Worm (Caenorhabditis elegans) whole organism, early embryonic: Measurements from ENCODE around the gene him-3.

Source experiments
- B0310.2 ChIP-seq: sonication (generic microtip); optimal IDR thresholded peaks from 2 replicates; lab custom pipeline; 2016; ENCODE audit warnings: mild to moderate bottlenecking, missing genetic modification characterization, missing compliant biosample characterization
- F13C5.2 ChIP-seq: sonication (generic microtip); optimal IDR thresholded peaks from 2 replicates; lab custom pipeline; 2017; ENCODE audit warnings: mild to moderate bottlenecking, missing genetic modification characterization, inconsistent platforms, missing compliant biosample characterization
- aly-1 ChIP-seq: sonication (generic microtip); optimal IDR thresholded peaks from 2 replicates; lab custom pipeline; 2016; ENCODE audit warnings: missing genetic modification characterization, missing compliant biosample characterization
- ama-1 ChIP-seq: fragments of 150-350 bp; optimal IDR thresholded peaks from 2 replicates; lab custom pipeline; 2014
- ceh-13 ChIP-seq: fragments of 200-800 bp; sonication (Bioruptor generic); optimal IDR thresholded peaks from 2 replicates; lab custom pipeline; 2018; ENCODE audit warnings: mild to moderate bottlenecking, missing genetic modification characterization, missing compliant biosample characterization
- ceh-36 ChIP-seq: sonication (generic microtip); optimal IDR thresholded peaks from 2 replicates; lab custom pipeline; 2016; ENCODE audit warnings: missing genetic modification characterization, inconsistent platforms, missing compliant biosample characterization
- ets-7 ChIP-seq: sonication (generic microtip); optimal IDR thresholded peaks from 2 replicates; lab custom pipeline; 2016; ENCODE audit warnings: missing genotype, missing genetic modification characterization, missing compliant biosample characterization
- flt-1 ChIP-seq: fragments of 200-800 bp; sonication (Bioruptor generic); IDR thresholded peaks from 2 replicates; pipeline ENCODE4 v1.3.6; 2022; ENCODE audit warnings: missing genetic modification characterization, missing compliant biosample characterization
- hmbx-1 ChIP-seq: sonication (generic microtip); optimal IDR thresholded peaks from 2 replicates; lab custom pipeline; 2016; ENCODE audit warnings: mild to moderate bottlenecking, missing genetic modification characterization, missing compliant biosample characterization
- hmg-4 ChIP-seq: fragments of 200-800 bp; sonication (Bioruptor generic); optimal IDR thresholded peaks from 2 replicates; lab custom pipeline; 2018; ENCODE audit warnings: mild to moderate bottlenecking, missing genetic modification characterization, missing compliant biosample characterization
- hnd-1 ChIP-seq: sonication (generic microtip); optimal IDR thresholded peaks from 2 replicates; lab custom pipeline; 2016; ENCODE audit warnings: missing genetic modification characterization, missing compliant biosample characterization
- pes-1 ChIP-seq: fragments of 200-800 bp; sonication (Bioruptor generic); IDR thresholded peaks from 2 replicates; pipeline ENCODE4 v1.3.6; 2022; ENCODE audit warnings: missing genetic modification reagents, missing genetic modification characterization, missing compliant biosample characterization
- scrt-1 ChIP-seq: fragments of 200-800 bp; sonication (Bioruptor generic); IDR thresholded peaks from 2 replicates; pipeline ENCODE4 v1.3.6; 2022; ENCODE audit warnings: missing genetic modification characterization, missing compliant biosample characterization
- sea-1 ChIP-seq: fragments of 200-800 bp; sonication (Bioruptor generic); conservative IDR thresholded peaks from 2 replicates; pipeline ENCODE4 v1.3.6; 2022; ENCODE audit warnings: missing genetic modification characterization, missing compliant biosample characterization
- tbx-11 ChIP-seq: fragments of 200-800 bp; sonication (Bioruptor generic); IDR thresholded peaks from 2 replicates; pipeline ENCODE4 v1.3.6; 2022; ENCODE audit warnings: missing genetic modification characterization, missing compliant biosample characterization
- tbx-37 ChIP-seq: fragments of 200-800 bp; sonication (Bioruptor generic); conservative IDR thresholded peaks from 2 replicates; pipeline ENCODE4 v1.3.6; 2022; ENCODE audit warnings: missing genetic modification reagents, missing genetic modification characterization, missing compliant biosample characterization
- tra-4 ChIP-seq: sonication (generic microtip); optimal IDR thresholded peaks from 2 replicates; lab custom pipeline; 2017; ENCODE audit warnings: missing genetic modification characterization, missing compliant biosample characterization

Gene him-3

DNA sequence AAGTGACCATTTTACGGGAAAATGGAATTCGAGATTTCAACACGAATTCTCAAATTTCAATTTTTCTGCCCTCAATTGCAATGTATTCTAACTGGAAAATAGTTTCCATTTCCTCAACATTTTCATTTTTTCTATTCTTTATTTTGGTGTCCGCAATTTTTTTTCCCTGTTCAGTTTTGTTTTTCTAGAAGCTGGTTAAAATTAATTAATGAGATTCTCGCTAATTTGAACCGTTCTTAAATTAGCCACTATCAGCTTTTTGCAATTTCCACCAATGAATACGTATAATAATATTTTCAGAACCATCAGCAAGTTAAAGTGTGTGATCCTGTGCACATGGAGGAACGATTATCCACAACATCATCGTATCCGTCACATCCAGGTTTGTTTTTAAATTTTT, 20.0 kb upstream of the him-3 start, which contains the start of gene jnk-1:
jnk-1 (plus strand) TSS at position 301 of the 400 bp plus-strand sequence.
- TF ChIP-seq scrt-1 (no peak), sea-1 (GFP tag; lab: Robert Waterston, UW) (no peak), ceh-36 (no peak), tbx-37 (GFP tag; lab: Robert Waterston, UW) (no peak), aly-1 (tag; lab: Kevin White, UChicago) (no peak), F13C5.2 (tag; lab: Kevin White, UChicago) (no peak), hnd-1 (no peak), flt-1 (GFP tag; lab: Robert Waterston, UW) (no peak), hmbx-1 (tag; lab: Kevin White, UChicago) (no peak), tbx-11 (GFP tag; lab: Robert Waterston, UW) (no peak), hmg-4 (no peak), tra-4 (tag; lab: Kevin White, UChicago) (no peak), ets-7 (tag; lab: Kevin White, UChicago) (no peak), ama-1 (no peak), ceh-13 (GFP tag; lab: Kevin White, UChicago) (no peak), pes-1 (GFP tag; lab: Robert Waterston, UW) (no peak), B0310.2 (tag; lab: Kevin White, UChicago) (no peak)

DNA sequence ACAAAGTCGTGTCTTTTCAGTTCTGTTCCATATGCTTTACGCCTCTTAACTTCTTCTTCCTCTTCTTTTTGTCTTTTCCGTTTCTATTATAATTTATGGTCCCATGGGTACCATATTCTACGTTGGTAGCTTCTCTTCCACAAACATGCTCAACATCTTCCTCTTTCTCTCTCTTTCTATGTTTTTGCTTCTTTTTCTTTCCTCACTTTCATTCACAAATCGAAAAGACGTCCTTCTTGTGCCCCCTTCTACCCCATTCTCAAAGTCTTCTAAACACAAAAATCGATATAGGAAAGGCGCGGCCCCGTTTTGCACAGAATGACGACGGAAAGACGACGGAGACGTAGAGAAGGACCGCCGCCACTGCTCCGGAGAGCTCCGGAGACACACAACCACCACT, 18.6 kb upstream of the him-3 start:
- TF ChIP-seq F13C5.2 (tag; lab: Kevin White, UChicago) (no peak), pes-1 (GFP tag; lab: Robert Waterston, UW) (no peak), aly-1 (tag; lab: Kevin White, UChicago) (no peak), ets-7 (tag; lab: Kevin White, UChicago) (no peak), ceh-13 (GFP tag; lab: Kevin White, UChicago) (no peak), tbx-37 (GFP tag; lab: Robert Waterston, UW) (no peak), ama-1 (no peak), sea-1 (GFP tag; lab: Robert Waterston, UW) (no peak), hmbx-1 (tag; lab: Kevin White, UChicago) (no peak), tbx-11 (GFP tag; lab: Robert Waterston, UW) (no peak), hmg-4 (no peak), tra-4 (tag; lab: Kevin White, UChicago) (no peak)

DNA sequence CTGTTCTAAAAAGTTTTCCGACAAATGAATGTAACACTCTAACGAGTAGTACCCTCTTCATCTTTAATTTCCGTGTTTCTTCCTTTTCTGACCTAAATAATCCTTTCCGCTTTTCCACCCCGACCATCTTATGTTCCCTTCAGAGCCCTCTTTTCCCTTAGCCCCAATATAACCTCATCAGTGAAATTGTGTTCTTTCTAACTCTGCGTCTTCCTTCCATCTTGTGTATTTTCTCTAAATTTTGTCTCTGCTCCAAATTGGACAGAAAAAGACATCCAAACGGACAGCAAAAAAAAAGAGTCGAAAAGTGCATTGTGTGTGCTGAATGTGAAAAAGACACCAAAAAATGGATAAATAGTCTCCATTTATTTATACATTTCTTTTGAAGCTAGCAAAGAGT, 17.8 kb upstream of the him-3 start:
- TF ChIP-seq flt-1 (GFP tag; lab: Robert Waterston, UW) = no peak
- no peak for TF ChIP-seq tra-4 (tag; lab: Kevin White, UChicago)
- TF ChIP-seq pes-1 (GFP tag; lab: Robert Waterston, UW) = no peak
- TF ChIP-seq ets-7 (tag; lab: Kevin White, UChicago) = no peak
- no peak for TF ChIP-seq hnd-1
- no peak for TF ChIP-seq hmg-4
- no peak for TF ChIP-seq ceh-36
- TF ChIP-seq ama-1 = no peak
- no peak for TF ChIP-seq tbx-11 (GFP tag; lab: Robert Waterston, UW)
- TF ChIP-seq B0310.2 (tag; lab: Kevin White, UChicago) = no peak
- TF ChIP-seq hmbx-1 (tag; lab: Kevin White, UChicago) = no peak
- no peak for TF ChIP-seq F13C5.2 (tag; lab: Kevin White, UChicago)
- TF ChIP-seq tbx-37 (GFP tag; lab: Robert Waterston, UW) = no peak
- TF ChIP-seq sea-1 (GFP tag; lab: Robert Waterston, UW) = no peak
- TF ChIP-seq scrt-1 = no peak
- no peak for TF ChIP-seq aly-1 (tag; lab: Kevin White, UChicago)
- no peak for TF ChIP-seq ceh-13 (GFP tag; lab: Kevin White, UChicago)

DNA sequence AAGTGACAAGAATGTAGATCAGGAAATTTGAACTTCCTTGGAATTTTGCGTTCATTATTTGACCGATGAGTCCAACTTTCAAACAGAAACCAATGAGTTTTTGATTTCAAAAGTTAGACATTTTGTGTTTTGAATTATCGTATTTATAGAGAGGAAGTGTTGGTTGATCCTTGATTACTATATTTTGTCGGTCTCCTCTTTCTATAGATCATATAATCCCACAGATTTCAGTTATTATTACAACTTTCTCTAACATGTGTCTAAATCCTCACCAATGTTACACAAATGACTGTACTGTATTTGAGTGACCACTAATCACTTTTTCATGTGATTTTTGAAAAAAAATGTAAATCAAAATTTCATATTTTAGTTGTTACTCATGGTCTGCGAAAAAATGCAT, 12.8 kb upstream of the him-3 start, which contains the start of gene B0478.3:
B0478.3 (minus strand) TSS at position 101 of the 400 bp plus-strand sequence.
- TF ChIP-seq ama-1 (no peak), flt-1 (GFP tag; lab: Robert Waterston, UW) (no peak), pes-1 (GFP tag; lab: Robert Waterston, UW) (no peak), F13C5.2 (tag; lab: Kevin White, UChicago) (no peak), ceh-13 (GFP tag; lab: Kevin White, UChicago) (no peak), tra-4 (tag; lab: Kevin White, UChicago) (no peak), scrt-1 (no peak), ets-7 (tag; lab: Kevin White, UChicago) (no peak), B0310.2 (tag; lab: Kevin White, UChicago) (no peak), hnd-1 (no peak)

DNA sequence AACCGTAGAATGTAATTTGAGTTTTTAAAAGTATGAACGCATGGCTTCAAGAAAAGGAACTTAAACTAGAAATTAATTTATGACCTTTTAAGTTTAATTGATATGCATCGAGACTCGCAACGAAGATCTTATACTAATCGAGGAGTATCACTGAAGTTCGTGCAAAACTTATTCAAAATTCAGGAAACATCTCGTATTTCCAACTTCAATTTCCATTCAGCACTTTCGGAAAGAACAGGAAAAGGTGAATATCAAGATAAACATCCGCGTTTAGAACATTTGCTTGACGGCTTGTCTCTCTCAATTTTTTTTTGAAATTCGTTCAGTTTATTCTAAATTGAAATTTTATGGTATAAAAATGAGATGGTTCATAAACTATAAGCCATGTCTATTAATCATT, 12.1 kb upstream of the him-3 start, which contains the start of gene ZK381.2:
ZK381.2 (plus strand) TSS at position 301 of the 400 bp plus-strand sequence.
- TF ChIP-seq tbx-37 (GFP tag; lab: Robert Waterston, UW) (no peak), flt-1 (GFP tag; lab: Robert Waterston, UW) (no peak), sea-1 (GFP tag; lab: Robert Waterston, UW) (no peak), tbx-11 (GFP tag; lab: Robert Waterston, UW) (no peak), tra-4 (tag; lab: Kevin White, UChicago) (no peak), B0310.2 (tag; lab: Kevin White, UChicago) (no peak), hmg-4 (no peak), scrt-1 (no peak), hmbx-1 (tag; lab: Kevin White, UChicago) (no peak), pes-1 (GFP tag; lab: Robert Waterston, UW) (no peak), ceh-13 (GFP tag; lab: Kevin White, UChicago) (no peak), aly-1 (tag; lab: Kevin White, UChicago) (no peak), hnd-1 (no peak), F13C5.2 (tag; lab: Kevin White, UChicago) (no peak), ceh-36 (no peak), ama-1 (no peak), ets-7 (tag; lab: Kevin White, UChicago) (no peak)

DNA sequence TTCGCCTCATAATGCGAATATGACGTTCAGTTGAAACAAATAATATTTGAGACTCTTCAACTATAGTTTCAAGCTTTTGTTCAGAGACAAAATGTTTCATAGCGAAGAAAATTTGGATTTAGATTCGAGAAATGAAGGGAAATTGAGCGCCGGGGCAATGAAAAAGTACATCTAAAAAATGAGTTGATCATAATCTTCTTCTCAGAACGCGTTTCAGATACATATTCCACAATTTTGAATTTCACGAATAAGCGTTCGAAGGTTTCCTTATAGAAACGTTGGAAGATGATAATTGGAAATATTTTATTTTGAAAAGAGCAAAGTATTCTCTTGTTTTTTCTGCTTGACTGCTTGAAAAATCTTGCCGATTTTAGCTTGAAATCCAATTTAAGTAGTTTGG, 7.0 kb upstream of the him-3 start, which contains the start of gene ZK381.8:
ZK381.8 (minus strand) TSS at position 101 of the 400 bp plus-strand sequence.
- TF ChIP-seq ceh-36 (no peak), sea-1 (GFP tag; lab: Robert Waterston, UW) (no peak), hmbx-1 (tag; lab: Kevin White, UChicago) (no peak), F13C5.2 (tag; lab: Kevin White, UChicago) (no peak), ceh-13 (GFP tag; lab: Kevin White, UChicago) (no peak), aly-1 (tag; lab: Kevin White, UChicago) (no peak), tra-4 (tag; lab: Kevin White, UChicago) (no peak), hmg-4 (no peak), pes-1 (GFP tag; lab: Robert Waterston, UW) (no peak)
